Fruit fly (Drosophila melanogaster): Measurements from ENCODE around the gene Dscam4.
A peak's percentile ranks its signal among the peaks of the same experiment; 100 is the strongest.

Dscam4 gene

DNA sequence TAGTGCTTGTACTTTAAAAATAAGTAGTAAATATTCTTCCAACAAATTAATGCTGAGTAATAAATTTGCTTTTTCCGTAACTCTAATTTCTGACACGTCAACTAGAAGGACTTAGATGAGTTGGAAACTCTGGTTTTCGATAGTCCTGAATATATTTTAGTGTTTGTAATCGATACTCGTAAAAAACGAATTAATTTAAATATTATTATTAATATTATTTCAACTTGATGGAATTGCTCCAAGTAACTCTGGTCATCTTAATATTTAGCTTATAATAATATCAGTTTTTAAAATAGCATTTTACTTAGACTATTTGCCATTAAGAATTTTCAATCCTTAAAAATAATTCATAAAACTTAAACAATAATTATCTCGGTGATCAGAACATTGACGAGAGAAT, 2.1 kb downstream of the Dscam4 start, which contains the start of gene CG7213:
TSS of gene CG7213 (minus strand) at position 101 of the 400 bp plus-strand sequence.
- TF ChIP-seq CG7786 (GFP tag; optimal IDR thresholded peaks at IDR 0.05) (no peak), CG3407 (GFP tag; optimal IDR thresholded peaks at IDR 0.05) (no peak), bigmax (GFP tag; optimal IDR thresholded peaks at IDR 0.05) (no peak), Sin3A (optimal IDR thresholded peaks at IDR 0.05) (no peak)

dm6 chr3L:8240932-8241331, 2.5 kb downstream of the Dscam4 start:
- no peak for TF ChIP-seq gfzf (GFP tag; optimal IDR thresholded peaks at IDR 0.05)
- peak; percentile 82 for TF ChIP-seq ewg (GFP tag; optimal IDR thresholded peaks at IDR 0.05)
- TF ChIP-seq nerfin-1 (tag; optimal IDR thresholded peaks at IDR 0.05): peak; percentile 18
- TF ChIP-seq Deaf1 (tag; optimal IDR thresholded peaks at IDR 0.05): peak; percentile 24
- TF ChIP-seq caup (GFP tag; optimal IDR thresholded peaks at IDR 0.05; ENCODE audit: severe bottlenecking): no peak
- no peak for TF ChIP-seq usp (GFP tag; optimal IDR thresholded peaks at IDR 0.05)
- peak; percentile 6 for TF ChIP-seq scrt (GFP tag; optimal IDR thresholded peaks at IDR 0.05)
- 0 out of 3 replicates have a peak, but pooled peaks have one; percentile 18 for TF ChIP-seq HLH4C (GFP tag; IDR thresholded peaks at IDR 0.05; ENCODE audit: partially characterized antibody)
- TF ChIP-seq Adf1 (GFP tag; IDR thresholded peaks at IDR 0.05): peak; percentile 17; the same call in 1 of the 2 replicates
- peak; percentile 45; the same call in 1 of the 2 replicates for TF ChIP-seq Rfx (GFP tag; IDR thresholded peaks at IDR 0.05)
- no peak for TF ChIP-seq Awh (GFP tag; IDR thresholded peaks at IDR 0.05)
- no peak for TF ChIP-seq sens-2 (GFP tag; IDR thresholded peaks at IDR 0.05)
- no peak for TF ChIP-seq ato (GFP tag; IDR thresholded peaks at IDR 0.05; ENCODE audit: partially characterized antibody)
- 0 out of 3 replicates have a peak, but pooled peaks have one; percentile 15 for TF ChIP-seq ken (GFP tag; IDR thresholded peaks at IDR 0.05)
- TF ChIP-seq abd-A (tag; optimal IDR thresholded peaks at IDR 0.05): peak; percentile 23
- TF ChIP-seq otp (GFP tag; IDR thresholded peaks at IDR 0.05): no peak
- TF ChIP-seq klu (GFP tag; IDR thresholded peaks at IDR 0.05): no peak
- TF ChIP-seq lab (GFP tag; optimal IDR thresholded peaks at IDR 0.05): peak; percentile 1
- no peak for TF ChIP-seq sug (tag; optimal IDR thresholded peaks at IDR 0.05)
- TF ChIP-seq CG8924 (tag; optimal IDR thresholded peaks at IDR 0.05): no peak
- no peak for TF ChIP-seq Dip3 (GFP tag; optimal IDR thresholded peaks at IDR 0.05)
- 0 out of 3 replicates have a peak, but pooled peaks have one; percentile 52 for TF ChIP-seq CG11456 (GFP tag; IDR thresholded peaks at IDR 0.05)
- 0 out of 2 replicates have a peak, but pooled peaks have one; percentile 9 for TF ChIP-seq slbo (GFP tag; IDR thresholded peaks at IDR 0.05)
- 0 out of 4 replicates have a peak, but pooled peaks have one; percentile 37 for TF ChIP-seq chinmo (GFP tag; IDR thresholded peaks at IDR 0.05; ENCODE audit: partially characterized antibody)
- no peak for TF ChIP-seq Nf-YB (GFP tag; optimal IDR thresholded peaks at IDR 0.05)
- 0 out of 2 replicates have a peak, but pooled peaks have one; percentile 31 for TF ChIP-seq Dref (GFP tag; IDR thresholded peaks at IDR 0.05)

dm6 chr3L:8284651-8285050, 46.2 kb downstream of the Dscam4 start:
- TF ChIP-seq CG5180 (GFP tag; optimal IDR thresholded peaks at IDR 0.05) (no peak), lmd (GFP tag; IDR thresholded peaks at IDR 0.05) (0 out of 2 replicates have a peak, but pooled peaks have one; percentile 38), ci (GFP tag; IDR thresholded peaks at IDR 0.05) (0 out of 3 replicates have a peak, but pooled peaks have one; percentile 16), row (GFP tag; IDR thresholded peaks at IDR 0.05) (peak; percentile 43; the same call in 2 of the 3 replicates), lola (GFP tag; optimal IDR thresholded peaks at IDR 0.05) (no peak), CG12659 (GFP tag; optimal IDR thresholded peaks at IDR 0.05) (peak; percentile 18), Sry-β (GFP tag; optimal IDR thresholded peaks at IDR 0.05) (no peak), Nf-YC (tag; optimal IDR thresholded peaks at IDR 0.05) (no peak), Doc3 (GFP tag; IDR thresholded peaks at IDR 0.05; ENCODE audit: partially characterized antibody) (no peak), Xbp1 (GFP tag; optimal IDR thresholded peaks at IDR 0.05) (peak; percentile 21), sim (GFP tag; IDR thresholded peaks at IDR 0.05) (no peak), chif (GFP tag; optimal IDR thresholded peaks at IDR 0.05) (no peak), esg (GFP tag; conservative IDR thresholded peaks at IDR 0.05) (no peak), CG11695 (GFP tag; IDR thresholded peaks at IDR 0.05) (0 out of 3 replicates have a peak, but pooled peaks have one; percentile 36), Hmr (GFP tag; optimal IDR thresholded peaks at IDR 0.05) (peak; percentile 5), Hr3 (GFP tag; optimal IDR thresholded peaks at IDR 0.05) (no peak), CG13424 (tag; optimal IDR thresholded peaks at IDR 0.05) (peak; percentile 16), bcd (GFP tag; optimal IDR thresholded peaks at IDR 0.05) (peak; percentile 26), CG2678 (tag; optimal IDR thresholded peaks at IDR 0.05) (no peak)
